Worm (Caenorhabditis elegans) whole organism, young adult: ENCODE results near the gene glb-14.

Source experiments
- B0019.2 ChIP-seq: fragments of 200-800 bp; sonication (Bioruptor generic); conservative IDR thresholded peaks from 2 replicates; pipeline ENCODE4 v1.3.6; 2022; ENCODE audit warnings: missing genetic modification reagents, missing genetic modification characterization, missing compliant biosample characterization
- B0261.1 ChIP-seq: sonication (generic microtip); optimal IDR thresholded peaks from 2 replicates; lab custom pipeline; 2016; ENCODE audit warnings: mild to moderate bottlenecking, missing genetic modification characterization, moderate library complexity, missing compliant biosample characterization
- C17E4.6 ChIP-seq: fragments of 200-800 bp; sonication (Bioruptor generic); IDR thresholded peaks from 2 replicates; pipeline ENCODE4 v1.3.6; 2022; ENCODE audit warnings: missing genetic modification reagents, missing genetic modification characterization, missing compliant biosample characterization
- F22D6.2 ChIP-seq: sonication (generic microtip); optimal IDR thresholded peaks from 2 replicates; lab custom pipeline; 2016; ENCODE audit warnings: mild to moderate bottlenecking, missing genetic modification characterization, missing compliant biosample characterization
- F23B12.7 ChIP-seq: sonication (generic microtip); optimal IDR thresholded peaks from 2 replicates; lab custom pipeline; 2017; ENCODE audit warnings: missing genetic modification characterization, mild to moderate bottlenecking, missing compliant biosample characterization, antibody characterized with exemption, moderate library complexity; ENCODE audit not compliant: insufficient read depth
- F49E8.2 ChIP-seq: sonication (generic microtip); optimal IDR thresholded peaks from 3 replicates; lab custom pipeline; 2017; ENCODE audit warnings: missing genetic modification characterization, mild to moderate bottlenecking, missing compliant biosample characterization, antibody characterized with exemption, moderate library complexity; ENCODE audit not compliant: insufficient read depth
- F52B5.7 ChIP-seq: sonication (generic microtip); optimal IDR thresholded peaks from 2 replicates; lab custom pipeline; 2016; ENCODE audit warnings: mild to moderate bottlenecking, missing genetic modification characterization, missing compliant biosample characterization
- F55B11.4 ChIP-seq: sonication (generic microtip); optimal IDR thresholded peaks from 2 replicates; lab custom pipeline; 2016; ENCODE audit warnings: missing compliant biosample characterization, missing genetic modification characterization, borderline replicate concordance; ENCODE audit not compliant: insufficient read depth
- K11D2.4 ChIP-seq: fragments of 200-800 bp; sonication (Bioruptor generic); IDR thresholded peaks from 2 replicates; pipeline ENCODE4 v1.3.6; 2022; ENCODE audit warnings: missing genetic modification reagents, missing genetic modification characterization, missing compliant biosample characterization
- K12H6.12 ChIP-seq: fragments of 200-800 bp; sonication (Bioruptor generic); optimal IDR thresholded peaks from 2 replicates; lab custom pipeline; 2018; ENCODE audit warnings: mild to moderate bottlenecking, missing genetic modification characterization, missing compliant biosample characterization
- T26A5.8 ChIP-seq: sonication (generic microtip); optimal IDR thresholded peaks from 2 replicates; lab custom pipeline; 2016; ENCODE audit warnings: missing genetic modification characterization, missing compliant biosample characterization
- Y53F4B.3 ChIP-seq: fragments of 200-800 bp; sonication (Bioruptor generic); IDR thresholded peaks from 2 replicates; pipeline ENCODE4 v1.3.6; 2022; ENCODE audit warnings: missing genetic modification reagents, missing genetic modification characterization, missing compliant biosample characterization
- Y79H2A.3 ChIP-seq: fragments of 200-800 bp; sonication (Bioruptor generic); conservative IDR thresholded peaks from 2 replicates; pipeline ENCODE4 v1.3.6; 2022; ENCODE audit warnings: missing genetic modification reagents, missing genetic modification characterization, missing compliant biosample characterization
- Y95B8A.8 ChIP-seq: fragments of 200-800 bp; sonication (Bioruptor generic); IDR thresholded peaks from 2 replicates; pipeline ENCODE4 v1.3.6; 2022; ENCODE audit warnings: missing genetic modification reagents, missing genetic modification characterization, missing compliant biosample characterization
- ama-1 ChIP-seq, 3 experiments: fragments of 150-350 bp in 1 of 3; sonication (generic microtip) in 2 of 3; optimal IDR thresholded peaks; 2 replicates each; lab custom pipeline; 2014 to 2018; ENCODE audit warnings: missing biosample characterization in 2 of 3, missing genetic modification characterization in 2 of 3, missing genetic modification reagents in 2 of 3
- aptf-2 ChIP-seq: fragments of 200-800 bp; sonication (Bioruptor generic); conservative IDR thresholded peaks from 2 replicates; pipeline ENCODE4 v1.3.6; 2022; ENCODE audit warnings: missing genetic modification reagents, missing genetic modification characterization, missing compliant biosample characterization
- atf-7 ChIP-seq: sonication (generic microtip); optimal IDR thresholded peaks from 2 replicates; lab custom pipeline; 2017; ENCODE audit warnings: mild to moderate bottlenecking, missing genetic modification characterization, missing compliant biosample characterization
- attf-6 ChIP-seq: fragments of 200-800 bp; sonication (Bioruptor generic); IDR thresholded peaks from 2 replicates; pipeline ENCODE4 v1.3.6; 2022; ENCODE audit warnings: missing genetic modification reagents, missing genetic modification characterization, missing compliant biosample characterization
- ccch-3 ChIP-seq: fragments of 200-800 bp; sonication (Bioruptor generic); optimal IDR thresholded peaks from 2 replicates; lab custom pipeline; 2018; ENCODE audit warnings: mild to moderate bottlenecking, missing genetic modification characterization, missing compliant biosample characterization
- cebp-1 ChIP-seq, 2 experiments: fragments of 200-800 bp in 1 of 2; sonication (Bioruptor generic) in 1 of 2; sonication (generic microtip) in 1 of 2; IDR thresholded peaks in 1 of 2; optimal IDR thresholded peaks in 1 of 2; 2 replicates each; pipeline versions ENCODE4 v1.3.6 to Lab custom; 2017 to 2022; ENCODE audit warnings: missing compliant biosample characterization in 2 of 2, missing genetic modification characterization in 2 of 2, mild to moderate bottlenecking in 1 of 2, missing genetic modification reagents in 1 of 2, moderate library complexity in 1 of 2
- cebp-2 ChIP-seq: fragments of 200-800 bp; sonication (Bioruptor generic); IDR thresholded peaks from 2 replicates; pipeline ENCODE4 v1.3.6; 2022; ENCODE audit warnings: missing genetic modification characterization, missing compliant biosample characterization
- ceh-58 ChIP-seq: fragments of 200-800 bp; sonication (Bioruptor generic); IDR thresholded peaks from 2 replicates; pipeline ENCODE4 v1.3.6; 2022; ENCODE audit warnings: missing genetic modification characterization, missing compliant biosample characterization
- ceh-91 ChIP-seq: fragments of 200-800 bp; sonication (Bioruptor generic); IDR thresholded peaks from 2 replicates; pipeline ENCODE4 v1.3.6; 2022; ENCODE audit warnings: missing genetic modification reagents, missing genetic modification characterization, missing compliant biosample characterization
- die-1 ChIP-seq: sonication (generic microtip); optimal IDR thresholded peaks from 2 replicates; lab custom pipeline; 2016; ENCODE audit warnings: missing genotype, mild to moderate bottlenecking, missing genetic modification characterization, missing compliant biosample characterization
- egrh-3 ChIP-seq: fragments of 200-800 bp; sonication (Bioruptor generic); IDR thresholded peaks from 2 replicates; pipeline ENCODE4 v1.3.6; 2022; ENCODE audit warnings: missing genetic modification reagents, missing genetic modification characterization, missing compliant biosample characterization
- ets-4 ChIP-seq: fragments of 200-800 bp; sonication (Bioruptor generic); optimal IDR thresholded peaks from 2 replicates; lab custom pipeline; 2018; ENCODE audit warnings: mild to moderate bottlenecking, missing genetic modification characterization, missing compliant biosample characterization
- fkh-3 ChIP-seq: sonication (generic microtip); optimal IDR thresholded peaks from 2 replicates; lab custom pipeline; 2016; ENCODE audit warnings: mild to moderate bottlenecking, missing genetic modification characterization, missing compliant biosample characterization
- hlh-12 ChIP-seq: sonication (generic microtip); optimal IDR thresholded peaks from 2 replicates; lab custom pipeline; 2016; ENCODE audit warnings: missing genetic modification characterization, missing compliant biosample characterization
- hlh-26 ChIP-seq: fragments of 200-800 bp; sonication (Bioruptor generic); conservative IDR thresholded peaks from 2 replicates; pipeline ENCODE4 v1.3.6; 2022; ENCODE audit warnings: missing genetic modification reagents, missing genetic modification characterization, missing compliant biosample characterization
- lin-35 ChIP-seq, 3 experiments: fragments of 150-350 bp in 2 of 3; sonication (generic microtip) in 1 of 3; optimal IDR thresholded peaks; 2 replicates each; lab custom pipeline; 2014 to 2018; ENCODE audit warnings: missing biosample characterization in 3 of 3, missing genetic modification characterization in 3 of 3, missing genetic modification reagents in 3 of 3
- lin-40 ChIP-seq: sonication (generic microtip); optimal IDR thresholded peaks from 2 replicates; lab custom pipeline; 2016; ENCODE audit warnings: missing genetic modification characterization, mild to moderate bottlenecking, missing compliant biosample characterization, missing genotype, missing genetic modification reagents
- lin-54 ChIP-seq: fragments of 200-800 bp; sonication (Bioruptor generic); optimal IDR thresholded peaks from 2 replicates; lab custom pipeline; 2018; ENCODE audit warnings: mild to moderate bottlenecking, missing genetic modification characterization, missing compliant biosample characterization
- madf-8 ChIP-seq: fragments of 200-800 bp; sonication (Bioruptor generic); conservative IDR thresholded peaks from 2 replicates; pipeline ENCODE4 v1.3.6; 2022; ENCODE audit warnings: missing genetic modification reagents, missing genetic modification characterization, missing compliant biosample characterization
- mel-28 ChIP-seq: sonication (generic microtip); optimal IDR thresholded peaks from 2 replicates; lab custom pipeline; 2016; ENCODE audit warnings: borderline replicate concordance, mild to moderate bottlenecking, missing genetic modification characterization, missing compliant biosample characterization
- mxl-1 ChIP-seq: sonication (generic microtip); optimal IDR thresholded peaks from 2 replicates; lab custom pipeline; 2016; ENCODE audit warnings: missing genetic modification characterization, missing compliant biosample characterization
- nfya-1 ChIP-seq: sonication (generic microtip); optimal IDR thresholded peaks from 2 replicates; lab custom pipeline; 2017; ENCODE audit warnings: antibody characterized with exemption, missing compliant biosample characterization, missing genetic modification characterization, borderline replicate concordance; ENCODE audit not compliant: insufficient read depth
- repo-1 ChIP-seq: sonication (generic microtip); optimal IDR thresholded peaks from 2 replicates; lab custom pipeline; 2017; ENCODE audit warnings: mild to moderate bottlenecking, missing genetic modification characterization, missing compliant biosample characterization
- sea-2 ChIP-seq: fragments of 200-800 bp; sonication (Bioruptor generic); IDR thresholded peaks from 2 replicates; pipeline ENCODE4 v1.3.6; 2022; ENCODE audit warnings: missing genetic modification characterization, missing compliant biosample characterization
- snpc-3.4 ChIP-seq: sonication (generic microtip); optimal IDR thresholded peaks from 2 replicates; lab custom pipeline; 2017; ENCODE audit warnings: missing genetic modification characterization, mild to moderate bottlenecking, missing compliant biosample characterization, antibody characterized with exemption, moderate library complexity, missing genotype, missing genetic modification reagents
- sptf-2 ChIP-seq: fragments of 200-800 bp; sonication (Bioruptor generic); optimal IDR thresholded peaks from 2 replicates; lab custom pipeline; 2018; ENCODE audit warnings: mild to moderate bottlenecking, missing genetic modification characterization, missing compliant biosample characterization
- tbx-9 ChIP-seq: sonication (generic microtip); optimal IDR thresholded peaks from 2 replicates; lab custom pipeline; 2016; ENCODE audit warnings: borderline replicate concordance, missing genetic modification characterization, inconsistent platforms, missing compliant biosample characterization
- tlf-1 ChIP-seq: fragments of 200-800 bp; sonication (Bioruptor generic); optimal IDR thresholded peaks from 2 replicates; lab custom pipeline; 2018; ENCODE audit warnings: mild to moderate bottlenecking, missing genetic modification characterization, missing compliant biosample characterization
- zfh-2 ChIP-seq: fragments of 200-800 bp; sonication (Bioruptor generic); conservative IDR thresholded peaks from 2 replicates; pipeline ENCODE4 v1.3.6; 2022; ENCODE audit warnings: missing genetic modification reagents, missing genetic modification characterization, missing compliant biosample characterization
- ztf-22 ChIP-seq: fragments of 200-800 bp; sonication (Bioruptor generic); optimal IDR thresholded peaks from 2 replicates; lab custom pipeline; 2018; ENCODE audit warnings: mild to moderate bottlenecking, missing genetic modification characterization, moderate library complexity, missing compliant biosample characterization
- ztf-3 ChIP-seq: fragments of 200-800 bp; sonication (Bioruptor generic); optimal IDR thresholded peaks from 2 replicates; lab custom pipeline; 2018; ENCODE audit warnings: mild to moderate bottlenecking, missing genetic modification characterization, missing compliant biosample characterization
- ztf-6 ChIP-seq: fragments of 200-800 bp; sonication (Bioruptor generic); IDR thresholded peaks from 2 replicates; pipeline ENCODE4 v1.3.6; 2022; ENCODE audit warnings: missing genetic modification reagents, missing genetic modification characterization, missing compliant biosample characterization

glb-14 gene

DNA sequence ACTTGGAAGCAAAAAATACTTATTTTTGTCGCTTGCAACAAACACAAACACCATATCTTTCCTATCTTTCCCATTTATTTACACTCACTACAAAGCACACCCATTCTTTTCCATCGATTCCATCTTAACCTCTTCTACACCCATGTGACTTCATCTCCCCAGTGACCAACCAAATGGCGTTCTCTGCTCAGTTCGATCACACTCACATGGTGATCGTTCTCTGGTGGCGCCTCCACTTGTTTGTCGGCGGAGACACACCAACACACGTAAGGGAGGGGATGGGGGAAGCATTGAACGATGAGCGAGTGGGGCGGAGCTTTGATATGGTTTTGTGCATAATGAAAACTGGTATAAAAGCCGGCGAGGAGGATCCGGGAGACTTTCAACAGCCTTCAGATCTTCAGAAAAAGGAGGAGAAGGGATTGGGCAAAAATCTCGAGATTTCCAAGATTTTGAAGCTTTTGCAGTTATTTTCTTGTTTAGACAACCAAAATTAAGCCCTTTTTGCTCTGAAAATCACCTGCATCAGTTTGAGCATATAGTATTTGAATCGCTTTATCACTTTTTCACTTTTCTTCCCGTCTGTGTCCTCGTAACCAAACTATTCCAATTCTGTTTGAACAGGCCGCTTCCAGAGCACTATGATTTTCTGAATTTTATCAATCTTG, 21.9 kb upstream of the glb-14 start (continued):
- TF ChIP-seq ama-1 (optimal IDR thresholded peaks at IDR 0.05; lab: Kevin White, UChicago) (peak; percentile 96), ama-1 (GFP tag; optimal IDR thresholded peaks at IDR 0.05; lab: Kevin White, UChicago) (no peak), B0261.1 (tag; lab: Kevin White, UChicago) (no peak), mxl-1 (tag; lab: Kevin White, UChicago) (no peak), nfya-1 (tag; lab: Kevin White, UChicago) (no peak), repo-1 (no peak), tbx-9 (tag; lab: Kevin White, UChicago) (no peak), ceh-58 (no peak), F55B11.4 (no peak), zfh-2 (peak; percentile 64; the same call in 1 of the 2 replicates), F22D6.2 (peak; percentile 68), sea-2 (GFP tag; lab: Robert Waterston, UW) (no peak), die-1 (tag; lab: Kevin White, UChicago) (peak; percentile 34), egrh-3 (GFP tag; lab: Robert Waterston, UW) (no peak), hlh-26 (GFP tag; lab: Robert Waterston, UW) (no peak), T26A5.8 (tag; lab: Kevin White, UChicago) (no peak), lin-54 (GFP tag; lab: Kevin White, UChicago) (peak; percentile 37), cebp-2 (no peak), B0019.2 (GFP tag; lab: Robert Waterston, UW) (0 out of 2 replicates have a peak, but pooled peaks have one; percentile 30), atf-7 (tag; lab: Kevin White, UChicago) (no peak), K12H6.12 (tag; lab: Kevin White, UChicago) (peak; percentile 78), madf-8 (no peak), Y79H2A.3 (GFP tag; lab: Robert Waterston, UW) (no peak), snpc-3.4 (tag; lab: Kevin White, UChicago) (no peak), Y95B8A.8 (GFP tag; lab: Robert Waterston, UW) (no peak), F52B5.7 (tag; lab: Kevin White, UChicago) (no peak), sptf-2 (no peak), hlh-12 (tag; lab: Kevin White, UChicago) (no peak), ztf-3 (GFP tag; lab: Kevin White, UChicago) (no peak), ccch-3 (GFP tag; lab: Kevin White, UChicago) (no peak), ztf-6 (0 out of 2 replicates have a peak, but pooled peaks have one; percentile 16), aptf-2 (GFP tag; lab: Robert Waterston, UW) (no peak), F23B12.7 (tag; lab: Kevin White, UChicago) (no peak), attf-6 (GFP tag; lab: Robert Waterston, UW) (no peak), tlf-1 (GFP tag; lab: Kevin White, UChicago) (peak; percentile 5), lin-40 (tag; lab: Kevin White, UChicago) (peak; percentile 66), fkh-3 (tag; lab: Kevin White, UChicago) (no peak), lin-35 (GFP tag; optimal IDR thresholded peaks at IDR 0.05; lab: Kevin White, UChicago) (peak in 1 of 3 experiments; percentile 38), ceh-91 (GFP tag; lab: Robert Waterston, UW) (no peak), F49E8.2 (tag; lab: Kevin White, UChicago) (no peak), ztf-22 (GFP tag; lab: Kevin White, UChicago) (no peak), K11D2.4 (GFP tag; lab: Robert Waterston, UW) (peak; percentile 61; the same call in 1 of the 2 replicates), ets-4 (GFP tag; lab: Kevin White, UChicago) (no peak), mel-28 (tag; lab: Kevin White, UChicago) (no peak), cebp-1 (GFP tag; IDR thresholded peaks at IDR 0.05; lab: Robert Waterston, UW) (0 out of 2 replicates have a peak, but pooled peaks have one; percentile 18), cebp-1 (tag; optimal IDR thresholded peaks at IDR 0.05; lab: Kevin White, UChicago) (peak; percentile 75), Y53F4B.3 (GFP tag; lab: Robert Waterston, UW) (no peak), C17E4.6 (no peak)
